Fruit fly (Drosophila melanogaster): ENCODE data around the gene CG42699.

- TF ChIP-seq psq (optimal IDR thresholded peaks at IDR 0.05) (no peak), CG8478 (optimal IDR thresholded peaks at IDR 0.05) (no peak), usp (GFP tag; optimal IDR thresholded peaks at IDR 0.05) (no peak), Dll (optimal IDR thresholded peaks at IDR 0.05) (peak; percentile 77)
Observed at dm6 chrX:5754837-5755828, 9.2 kb upstream of the CG42699 start, which contains the start of the genes lin-52 and CG15771.
